Fruit fly (Drosophila melanogaster) whole organism: Measurements from ENCODE around the gene CG10984.

Experiments
- CG8478 ChIP-seq: fragments of >200 bp; optimal IDR thresholded peaks from 2 replicates; lab custom pipeline; 2018; ENCODE audit warnings: inconsistent platforms
- Dll ChIP-seq: fragments of >200 bp; optimal IDR thresholded peaks from 2 replicates; lab custom pipeline; 2017
- EcR ChIP-seq, 2 experiments: fragments of >200 bp; optimal IDR thresholded peaks; 2 replicates each; lab custom pipeline; 2017; ENCODE audit warnings: missing biosample characterization in 2 of 2, missing genetic modification characterization in 2 of 2, missing genetic modification reagents in 2 of 2
- psq ChIP-seq: fragments of >200 bp; optimal IDR thresholded peaks from 2 replicates; lab custom pipeline; 2017
- usp ChIP-seq: fragments of >200 bp; optimal IDR thresholded peaks from 2 replicates; lab custom pipeline; 2017; ENCODE audit warnings: missing biosample characterization, missing genetic modification characterization, mixed read lengths

DNA sequence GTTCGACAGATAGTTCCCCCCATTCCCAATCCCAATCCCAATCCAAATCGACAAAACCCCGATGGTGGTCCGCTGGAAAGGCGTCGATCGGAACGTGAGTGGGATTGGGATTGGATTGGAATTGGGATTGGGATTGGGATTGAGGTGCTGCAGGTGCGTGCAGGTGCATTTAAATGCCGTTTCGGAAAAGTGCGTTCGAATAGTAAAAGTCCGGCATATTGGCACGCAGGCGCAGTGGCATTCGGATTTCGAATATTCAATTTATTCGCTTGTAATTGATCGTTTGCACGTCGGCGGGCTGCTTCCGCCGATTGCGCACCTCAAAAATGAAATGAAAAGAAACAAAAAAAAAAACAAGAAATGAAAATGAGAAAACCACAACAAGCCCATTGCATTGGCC, 44.5 kb upstream of the CG10984 start:
- TF ChIP-seq psq (lab: Kevin White, UChicago) = no peak
- TF ChIP-seq Dll (lab: Kevin White, UChicago) = no peak
- no peak for TF ChIP-seq usp (GFP tag; lab: Kevin White, UChicago)
- TF ChIP-seq CG8478 (lab: Kevin White, UChicago) = no peak
- no peak for TF ChIP-seq EcR (GFP tag; optimal IDR thresholded peaks at IDR 0.05; lab: Kevin White, UChicago)
